Fruit fly (Drosophila melanogaster) whole organism, adult: ENCODE measurements around the gene Kap-alpha3.

Experiments
- CG11617 ChIP-seq: fragments of 200-800 bp; sonication (Bioruptor generic); optimal IDR thresholded peaks from 2 replicates; lab custom pipeline; 2017; ENCODE audit warnings: mild to moderate bottlenecking, missing biosample characterization, missing genetic modification reagents, missing genetic modification characterization
- CG12768 ChIP-seq: fragments of 200-800 bp; sonication (Bioruptor generic); optimal IDR thresholded peaks from 2 replicates; lab custom pipeline; 2017; ENCODE audit warnings: missing biosample characterization, missing genetic modification characterization, mild to moderate bottlenecking, moderate library complexity, missing genetic modification reagents
- CG14711 ChIP-seq: fragments of 200-800 bp; sonication (Bioruptor generic); optimal IDR thresholded peaks from 2 replicates; lab custom pipeline; 2018; ENCODE audit warnings: missing biosample characterization, mild to moderate bottlenecking, missing genetic modification characterization, moderate library complexity
- CG1620 ChIP-seq: fragments of 200-800 bp; sonication (Bioruptor generic); optimal IDR thresholded peaks from 2 replicates; lab custom pipeline; 2016; ENCODE audit warnings: missing biosample characterization, missing genetic modification characterization
- CG33017 ChIP-seq: fragments of 200-800 bp; sonication (Bioruptor generic); optimal IDR thresholded peaks from 2 replicates; lab custom pipeline; 2018; ENCODE audit warnings: missing biosample characterization, mild to moderate bottlenecking, missing genetic modification characterization, moderate library complexity
- CG5204 ChIP-seq: fragments of 200-800 bp; sonication (Bioruptor generic); optimal IDR thresholded peaks from 2 replicates; lab custom pipeline; 2016; ENCODE audit warnings: missing biosample characterization, missing genetic modification characterization
- CG7045 ChIP-seq: fragments of 200-800 bp; sonication (Bioruptor generic); optimal IDR thresholded peaks from 2 replicates; lab custom pipeline; 2017; ENCODE audit warnings: missing biosample characterization, mild to moderate bottlenecking, missing genetic modification characterization
- CG7101 ChIP-seq: fragments of 200-800 bp; sonication (Bioruptor generic); optimal IDR thresholded peaks from 2 replicates; lab custom pipeline; 2018; ENCODE audit warnings: missing biosample characterization, mild to moderate bottlenecking, missing genetic modification characterization, moderate library complexity
- Clk ChIP-seq: fragments of 200-800 bp; sonication (Bioruptor generic); optimal IDR thresholded peaks from 2 replicates; lab custom pipeline; 2017; ENCODE audit warnings: missing biosample characterization, missing genetic modification characterization
- Crg-1 ChIP-seq: fragments of 200-800 bp; sonication (Bioruptor generic); optimal IDR thresholded peaks from 2 replicates; lab custom pipeline; 2016; ENCODE audit warnings: missing biosample characterization, missing genetic modification characterization
- Hr96 ChIP-seq: fragments of 200-800 bp; sonication (Bioruptor generic); optimal IDR thresholded peaks from 2 replicates; lab custom pipeline; 2016; ENCODE audit warnings: missing biosample characterization, missing genetic modification characterization
- Mnt ChIP-seq: fragments of 200-800 bp; sonication (Bioruptor generic); optimal IDR thresholded peaks from 2 replicates; lab custom pipeline; 2016; ENCODE audit warnings: missing biosample characterization, mild to moderate bottlenecking, missing genetic modification characterization
- bab1 ChIP-seq: fragments of 200-800 bp; sonication (Bioruptor generic); optimal IDR thresholded peaks from 3 replicates; lab custom pipeline; 2019; ENCODE audit warnings: missing biosample characterization, mild to moderate bottlenecking, missing genetic modification characterization, moderate library complexity
- cic ChIP-seq: fragments of 200-800 bp; sonication (Bioruptor generic); optimal IDR thresholded peaks from 2 replicates; lab custom pipeline; 2017; ENCODE audit warnings: missing biosample characterization, mild to moderate bottlenecking, missing genetic modification characterization, moderate library complexity
- cnc ChIP-seq, 2 experiments: fragments of >200 bp; optimal IDR thresholded peaks; 2 replicates each; lab custom pipeline; 2017
- kay ChIP-seq: fragments of 200-800 bp; sonication (Bioruptor generic); peaks from one replicate; lab custom pipeline; 2016; ENCODE audit warnings: missing biosample characterization, missing genetic modification characterization, borderline replicate concordance
- ovo ChIP-seq: fragments of 200-800 bp; sonication (Bioruptor generic); optimal IDR thresholded peaks from 2 replicates; lab custom pipeline; 2016; ENCODE audit warnings: missing biosample characterization, missing genetic modification characterization
- pad ChIP-seq: fragments of 200-800 bp; sonication (Bioruptor generic); optimal IDR thresholded peaks from 3 replicates; lab custom pipeline; 2017; ENCODE audit warnings: missing biosample characterization, missing genetic modification characterization, mild to moderate bottlenecking, moderate library complexity, missing genetic modification reagents
- tj ChIP-seq: fragments of 200-800 bp; sonication (Bioruptor generic); optimal IDR thresholded peaks from 3 replicates; lab custom pipeline; 2017; ENCODE audit warnings: missing biosample characterization, mild to moderate bottlenecking, missing genetic modification characterization, moderate library complexity
- toe ChIP-seq: fragments of 200-800 bp; sonication (Bioruptor generic); optimal IDR thresholded peaks from 2 replicates; lab custom pipeline; 2016; ENCODE audit warnings: missing biosample characterization, missing genetic modification characterization

Kap-alpha3 gene

DNA sequence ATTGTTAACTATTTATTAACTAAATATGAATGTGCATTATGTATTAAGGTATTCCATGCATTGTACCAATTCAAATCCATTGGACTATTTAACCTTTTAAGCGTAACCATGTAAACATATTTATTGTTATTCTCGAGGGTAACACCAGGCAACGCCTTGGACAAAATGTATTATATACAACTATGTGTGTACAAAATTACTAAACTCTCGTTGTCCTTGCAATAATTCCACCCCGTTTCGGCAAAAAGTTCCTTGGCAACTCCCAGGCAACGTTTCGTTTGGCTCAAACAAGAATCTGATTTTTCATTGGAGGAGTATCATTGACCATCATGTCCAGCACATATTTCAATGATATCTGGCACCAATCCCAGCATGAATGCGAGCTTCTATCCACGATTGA lies 11.6 kb downstream of the Kap-alpha3 start, which contains the start of gene CG16789:
TSS of gene CG16789 (plus strand) at position 301 of the 400 bp plus-strand sequence.
- TF ChIP-seq cnc (optimal IDR thresholded peaks at IDR 0.05; lab: Kevin White, UChicago) (no peak), ovo (no peak), bab1 (GFP tag; lab: Kevin White, UChicago) (no peak), CG7101 (tag; lab: Kevin White, UChicago) (no peak)

- no peak for TF ChIP-seq Hr96
- TF ChIP-seq Crg-1, result peak; percentile 37
- TF ChIP-seq toe (GFP tag; lab: Kevin White, UChicago), result no peak
- TF ChIP-seq cic, result no peak
- peak; percentile 32 for TF ChIP-seq CG12768
- peak; percentile 63 for TF ChIP-seq CG7101 (tag; lab: Kevin White, UChicago)
- no peak for TF ChIP-seq cnc (optimal IDR thresholded peaks at IDR 0.05; lab: Kevin White, UChicago)
- TF ChIP-seq CG14711 (tag; lab: Kevin White, UChicago), result peak; percentile 74
- TF ChIP-seq pad (GFP tag; lab: Kevin White, UChicago), result no peak
- peak; percentile 82 for TF ChIP-seq Mnt (GFP tag; lab: Kevin White, UChicago)
- TF ChIP-seq tj (GFP tag; lab: Kevin White, UChicago), result peak; percentile 26
- TF ChIP-seq bab1 (GFP tag; lab: Kevin White, UChicago), result peak; percentile 57
- TF ChIP-seq CG5204 (GFP tag; lab: Kevin White, UChicago), result no peak
- peak; percentile 27 for TF ChIP-seq CG33017 (tag; lab: Kevin White, UChicago)
- TF ChIP-seq CG7045 (GFP tag; lab: Kevin White, UChicago), result peak; percentile 28
- TF ChIP-seq Clk, result no peak
- TF ChIP-seq kay (GFP tag; lab: Kevin White, UChicago), result no peak
- peak; percentile 75 for TF ChIP-seq CG1620 (GFP tag; lab: Kevin White, UChicago)
- TF ChIP-seq CG11617 (GFP tag; lab: Kevin White, UChicago), result peak; percentile 70
- peak; percentile 56 for TF ChIP-seq ovo
These were observed 14.1 kb downstream of the Kap-alpha3 start, which contains the start of the genes CG9393 and Vps45 for dm6 chr3R:9563240-9563992. CG9393 (minus strand) TSS chr3R:9563673. Vps45 (plus strand) TSS chr3R:9563924.

- no peak for TF ChIP-seq CG1620 (GFP tag; lab: Kevin White, UChicago)
- TF ChIP-seq CG7101 (tag; lab: Kevin White, UChicago), result no peak
- no peak for TF ChIP-seq kay (GFP tag; lab: Kevin White, UChicago)
These were observed 16.4 kb downstream of the Kap-alpha3 start for dm6 chr3R:9561121-9561520.

- TF ChIP-seq kay (GFP tag; lab: Kevin White, UChicago) (no peak), CG5204 (GFP tag; lab: Kevin White, UChicago) (no peak), CG1620 (GFP tag; lab: Kevin White, UChicago) (peak; percentile 91), Crg-1 (peak; percentile 86), toe (GFP tag; lab: Kevin White, UChicago) (no peak), pad (GFP tag; lab: Kevin White, UChicago) (peak; percentile 71), CG11617 (GFP tag; lab: Kevin White, UChicago) (peak; percentile 83), CG7101 (tag; lab: Kevin White, UChicago) (peak; percentile 78), Hr96 (no peak), CG7045 (GFP tag; lab: Kevin White, UChicago) (peak; percentile 61), tj (GFP tag; lab: Kevin White, UChicago) (peak; percentile 58), CG14711 (tag; lab: Kevin White, UChicago) (peak; percentile 60), cic (peak; percentile 41), ovo (peak; percentile 44), Clk (peak; percentile 25), cnc (optimal IDR thresholded peaks at IDR 0.05; lab: Kevin White, UChicago) (no peak), bab1 (GFP tag; lab: Kevin White, UChicago) (peak; percentile 75), CG12768 (peak; percentile 74), CG33017 (tag; lab: Kevin White, UChicago) (peak; percentile 50), Mnt (GFP tag; lab: Kevin White, UChicago) (peak; percentile 74)
These were observed 18.0 kb downstream of the Kap-alpha3 start, which contains the start of the genes AP-1mu and MBD-like for dm6 chr3R:9559413-9560014. AP-1mu (minus strand) TSS chr3R:9559525. MBD-like (plus strand) TSS chr3R:9559760.

DNA sequence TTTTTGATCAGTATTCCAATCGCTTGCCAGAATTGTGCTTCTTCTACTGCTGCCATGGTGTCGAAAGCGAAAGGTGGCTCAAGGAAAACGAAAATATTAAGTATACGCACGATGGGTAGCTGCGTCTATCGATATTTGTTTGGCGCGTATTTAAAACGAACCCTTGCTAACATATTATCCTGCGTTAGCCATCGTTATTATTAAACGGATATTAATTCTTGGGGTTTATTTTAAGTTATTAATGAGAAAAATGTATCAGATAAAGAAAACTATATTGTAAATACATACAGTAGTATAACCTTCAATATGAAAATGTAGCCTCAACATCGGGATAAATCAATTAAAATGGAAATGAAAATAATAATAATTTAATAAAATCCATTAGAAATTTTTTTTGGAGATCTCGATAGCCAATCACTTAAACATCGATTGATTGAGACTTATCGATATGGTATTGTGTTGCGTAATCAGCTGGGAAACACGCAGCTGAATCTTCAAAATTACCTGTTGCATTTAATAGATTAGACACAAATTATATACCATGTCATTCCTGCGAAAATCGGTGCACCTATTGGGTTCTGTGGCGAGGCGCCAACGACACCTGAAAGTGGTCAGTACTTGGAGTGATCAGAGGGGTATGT lies 22.1 kb downstream of the Kap-alpha3 start, which contains the start of the genes CG9386 and BckdhA:
TSS of gene CG9386 (minus strand) at position 75 of the 641 bp plus-strand sequence.
TSS of gene BckdhA (plus strand) at position 452 of the 641 bp plus-strand sequence.
- peak; percentile 42 for TF ChIP-seq pad (GFP tag; lab: Kevin White, UChicago)
- TF ChIP-seq CG1620 (GFP tag; lab: Kevin White, UChicago), result peak; percentile 72
- TF ChIP-seq toe (GFP tag; lab: Kevin White, UChicago), result no peak
- peak; percentile 41 for TF ChIP-seq Crg-1
- peak; percentile 10 for TF ChIP-seq CG14711 (tag; lab: Kevin White, UChicago)
- TF ChIP-seq cnc (optimal IDR thresholded peaks at IDR 0.05; lab: Kevin White, UChicago), result no peak
- peak; percentile 5 for TF ChIP-seq CG7045 (GFP tag; lab: Kevin White, UChicago)
- peak; percentile 30 for TF ChIP-seq CG7101 (tag; lab: Kevin White, UChicago)
- TF ChIP-seq CG5204 (GFP tag; lab: Kevin White, UChicago), result no peak
- TF ChIP-seq Hr96, result no peak
- peak; percentile 67 for TF ChIP-seq CG11617 (GFP tag; lab: Kevin White, UChicago)
- no peak for TF ChIP-seq Clk
- TF ChIP-seq cic, result peak; percentile 33
- no peak for TF ChIP-seq CG33017 (tag; lab: Kevin White, UChicago)
- no peak for TF ChIP-seq kay (GFP tag; lab: Kevin White, UChicago)
- peak; percentile 1 for TF ChIP-seq ovo
- peak; percentile 80 for TF ChIP-seq Mnt (GFP tag; lab: Kevin White, UChicago)
- TF ChIP-seq CG12768, result no peak
- TF ChIP-seq bab1 (GFP tag; lab: Kevin White, UChicago), result peak; percentile 35
- TF ChIP-seq tj (GFP tag; lab: Kevin White, UChicago), result peak; percentile 46
